Worm (Caenorhabditis elegans): ENCODE results near the gene T24D5.6.

T24D5.6 gene

ce11 chrX:12631446-12631845 lies 28.0 kb downstream of the T24D5.6 start:
- TF ChIP-seq jun-1 (tag; optimal IDR thresholded peaks at IDR 0.05) (no peak), fkh-10 (GFP tag; optimal IDR thresholded peaks at IDR 0.05) (peak; percentile 65)

- peak; percentile 49 for TF ChIP-seq fkh-10 (GFP tag; optimal IDR thresholded peaks at IDR 0.05)
- TF ChIP-seq skn-1 (tag; optimal IDR thresholded peaks at IDR 0.05) = no peak
Observed at ce11 chrX:12632657-12633056, 29.2 kb downstream of the T24D5.6 start.

ce11 chrX:12633862-12634404 lies 30.5 kb downstream of the T24D5.6 start, which contains the start of gene ivns-1:
ivns-1 (minus strand) TSS chrX:12634354.
- TF ChIP-seq skn-1 (tag; optimal IDR thresholded peaks at IDR 0.05) (no peak), egl-5 (tag; optimal IDR thresholded peaks at IDR 0.05) (no peak), elt-3 (tag; optimal IDR thresholded peaks at IDR 0.05) (no peak), pha-4 (tag; optimal IDR thresholded peaks at IDR 0.05) (peak; percentile 11), elt-2 (tag; optimal IDR thresholded peaks at IDR 0.05) (peak; percentile 77), lin-39 (tag; optimal IDR thresholded peaks at IDR 0.05) (no peak), pqm-1 (tag; optimal IDR thresholded peaks at IDR 0.05) (peak; percentile 68), ceh-28 (tag; optimal IDR thresholded peaks at IDR 0.05) (no peak), ama-1 (optimal IDR thresholded peaks at IDR 0.05) (no peak)

ce11 chrX:12635010-12635409 lies 31.6 kb downstream of the T24D5.6 start:
- TF ChIP-seq elt-2 (tag; optimal IDR thresholded peaks at IDR 0.05) (peak; percentile 74), unc-62 (GFP tag; optimal IDR thresholded peaks at IDR 0.05) (no peak), nhr-76 (tag; optimal IDR thresholded peaks at IDR 0.05) (no peak), pha-4 (tag; optimal IDR thresholded peaks at IDR 0.05) (peak; percentile 97), lin-15B (tag; optimal IDR thresholded peaks at IDR 0.05) (peak; percentile 50), nhr-25 (tag; optimal IDR thresholded peaks at IDR 0.05) (peak; percentile 71), jun-1 (tag; optimal IDR thresholded peaks at IDR 0.05) (no peak), lsy-12 (tag; optimal IDR thresholded peaks at IDR 0.05) (peak; percentile 57), nhr-237 (tag; optimal IDR thresholded peaks at IDR 0.05) (no peak), snpc-4 (tag; optimal IDR thresholded peaks at IDR 0.05) (peak; percentile 48), nhr-23 (tag; optimal IDR thresholded peaks at IDR 0.05) (peak; percentile 73), pqm-1 (tag; optimal IDR thresholded peaks at IDR 0.05) (peak; percentile 78), hmg-11 (tag; optimal IDR thresholded peaks at IDR 0.05) (peak; percentile 6), nfya-1 (tag; optimal IDR thresholded peaks at IDR 0.05; ENCODE audit: insufficient read depth) (peak; percentile 60), nhr-43 (tag; optimal IDR thresholded peaks at IDR 0.05; ENCODE audit: poor library complexity, severe bottlenecking) (no peak)

ce11 chrX:12636242-12636641 lies 32.8 kb downstream of the T24D5.6 start:
- TF ChIP-seq hmg-11 (tag; optimal IDR thresholded peaks at IDR 0.05) = no peak
- no peak for TF ChIP-seq ceh-16 (tag; optimal IDR thresholded peaks at IDR 0.05)
- TF ChIP-seq eor-1 (tag; optimal IDR thresholded peaks at IDR 0.05) = no peak
- no peak for TF ChIP-seq snpc-4 (tag; optimal IDR thresholded peaks at IDR 0.05)
- no peak for TF ChIP-seq unc-39 (tag; optimal IDR thresholded peaks at IDR 0.05)
- TF ChIP-seq nhr-11 (tag; optimal IDR thresholded peaks at IDR 0.05) = no peak
- no peak for TF ChIP-seq sea-2 (GFP tag; optimal IDR thresholded peaks at IDR 0.05)
- TF ChIP-seq unc-62 (GFP tag; optimal IDR thresholded peaks at IDR 0.05) = no peak
- TF ChIP-seq ztf-4 (tag; optimal IDR thresholded peaks at IDR 0.05) = no peak
- TF ChIP-seq lin-39 (tag; optimal IDR thresholded peaks at IDR 0.05) = no peak
- TF ChIP-seq ztf-11 (tag; optimal IDR thresholded peaks at IDR 0.05) = no peak
- TF ChIP-seq nhr-25 (tag; optimal IDR thresholded peaks at IDR 0.05) = no peak

- TF ChIP-seq nhr-43 (tag; optimal IDR thresholded peaks at IDR 0.05; ENCODE audit: poor library complexity, severe bottlenecking) (no peak), sea-2 (GFP tag; optimal IDR thresholded peaks at IDR 0.05) (no peak), ceh-9 (tag; optimal IDR thresholded peaks at IDR 0.05) (no peak), skn-1 (tag; optimal IDR thresholded peaks at IDR 0.05) (no peak), nhr-12 (tag; optimal IDR thresholded peaks at IDR 0.05) (no peak), lin-15B (tag; optimal IDR thresholded peaks at IDR 0.05) (no peak), eor-1 (tag; optimal IDR thresholded peaks at IDR 0.05) (no peak)
Observed at ce11 chrX:12637978-12638377, 34.6 kb downstream of the T24D5.6 start.
